Worm (Caenorhabditis elegans) whole organism, L2 larva: Measurements from ENCODE around the gene F13A2.10.
A peak's percentile ranks its signal among the peaks of the same experiment; 100 is the strongest.

Experiments
- F13H6.1 ChIP-seq: sonication (generic microtip); optimal IDR thresholded peaks from 2 replicates; lab custom pipeline; 2016; ENCODE audit warnings: missing genetic modification characterization, missing compliant biosample characterization
- elt-3 ChIP-seq: sonication (generic microtip); optimal IDR thresholded peaks from 2 replicates; lab custom pipeline; 2017; ENCODE audit warnings: missing biosample characterization, missing genetic modification characterization
- gmeb-1 ChIP-seq: fragments of 150-350 bp; optimal IDR thresholded peaks from 2 replicates; lab custom pipeline; 2014; ENCODE audit warnings: missing biosample characterization, missing genetic modification characterization
- lin-11 ChIP-seq: fragments of 150-350 bp; sonication (generic microtip); optimal IDR thresholded peaks from 2 replicates; lab custom pipeline; 2014; ENCODE audit warnings: missing biosample characterization, missing genetic modification characterization, inconsistent platforms, mixed read lengths
- lsy-2 ChIP-seq, 2 experiments: fragments of 150-350 bp in 1 of 2; sonication (generic microtip) in 1 of 2; optimal IDR thresholded peaks; 2 replicates each; lab custom pipeline; 2014 to 2017; ENCODE audit warnings: missing biosample characterization in 2 of 2, missing genetic modification characterization in 2 of 2
- mbf-1 ChIP-seq: sonication (generic microtip); optimal IDR thresholded peaks from 2 replicates; lab custom pipeline; 2017; ENCODE audit warnings: missing biosample characterization, missing genetic modification characterization
- mdl-1 ChIP-seq, 2 experiments: fragments of 150-350 bp in 1 of 2; sonication (generic microtip) in 1 of 2; optimal IDR thresholded peaks; 2 replicates each; lab custom pipeline; 2017; ENCODE audit warnings: missing biosample characterization in 2 of 2, missing genetic modification characterization in 2 of 2
- nhr-10 ChIP-seq: sonication (generic microtip); optimal IDR thresholded peaks from 2 replicates; lab custom pipeline; 2017; ENCODE audit warnings: missing biosample characterization, missing genetic modification characterization
- nhr-11 ChIP-seq: fragments of 150-350 bp; optimal IDR thresholded peaks from 2 replicates; lab custom pipeline; 2014; ENCODE audit warnings: missing biosample characterization, missing genetic modification characterization
- nhr-237 ChIP-seq: fragments of 150-350 bp; optimal IDR thresholded peaks from 2 replicates; lab custom pipeline; 2014; ENCODE audit warnings: missing biosample characterization, missing genetic modification characterization
- sma-3 ChIP-seq: sonication (generic microtip); optimal IDR thresholded peaks from 2 replicates; lab custom pipeline; 2016; ENCODE audit warnings: missing genetic modification reagents, missing genetic modification characterization, missing compliant biosample characterization
- ztf-11 ChIP-seq: sonication (generic microtip); optimal IDR thresholded peaks from 2 replicates; lab custom pipeline; 2017; ENCODE audit warnings: missing biosample characterization, missing genetic modification characterization

- TF ChIP-seq ztf-11 (no peak), F13H6.1 (tag; lab: Kevin White, UChicago) (no peak), sma-3 (GFP tag; lab: Kevin White, UChicago) (no peak), mdl-1 (tag; optimal IDR thresholded peaks at IDR 0.05; lab: Kevin White, UChicago) (no peak), nhr-11 (tag; lab: Kevin White, UChicago) (no peak), mbf-1 (tag; lab: Kevin White, UChicago) (no peak), gmeb-1 (tag; lab: Kevin White, UChicago) (peak; percentile 71), lin-11 (tag; lab: Kevin White, UChicago) (no peak), lsy-2 (tag; optimal IDR thresholded peaks at IDR 0.05; lab: Kevin White, UChicago) (no peak), nhr-237 (tag; lab: Kevin White, UChicago) (no peak), elt-3 (tag; lab: Kevin White, UChicago) (no peak), nhr-10 (tag; lab: Kevin White, UChicago) (no peak)
Observed at ce11 chrV:4339479-4339878, 46.6 kb downstream of the F13A2.10 start.
